Worm (Caenorhabditis elegans) whole organism, L4 larva: ENCODE data around the gene rbg-1.

Source experiments
- F10B5.3 ChIP-seq: sonication (generic microtip); optimal IDR thresholded peaks from 2 replicates; lab custom pipeline; 2016; ENCODE audit warnings: mild to moderate bottlenecking, missing genetic modification characterization, missing compliant biosample characterization
- F26F4.8 ChIP-seq: fragments of 200-800 bp; sonication (Bioruptor generic); conservative IDR thresholded peaks from 2 replicates; pipeline ENCODE4 v1.3.6; 2022; ENCODE audit warnings: missing genetic modification characterization, missing compliant biosample characterization
- T26A8.4 ChIP-seq: fragments of 200-800 bp; sonication (Bioruptor generic); IDR thresholded peaks from 2 replicates; pipeline ENCODE4 v1.3.6; 2022; ENCODE audit warnings: missing genetic modification characterization, missing compliant biosample characterization
- ZK337.2 ChIP-seq: fragments of 200-800 bp; sonication (Bioruptor generic); IDR thresholded peaks from 2 replicates; pipeline ENCODE4 v1.3.6; 2022; ENCODE audit warnings: missing genetic modification reagents, missing genetic modification characterization, missing compliant biosample characterization
- daf-16 ChIP-seq, 3 experiments: sonication (generic microtip); optimal IDR thresholded peaks; 2 replicates each; lab custom pipeline; 2016 to 2017; ENCODE audit warnings: missing genetic modification characterization in 3 of 3, missing genetic modification reagents in 3 of 3, mild to moderate bottlenecking in 2 of 3, missing compliant biosample characterization in 2 of 3, missing biosample characterization in 1 of 3, moderate library complexity in 1 of 3
- daf-8 ChIP-seq: fragments of 200-800 bp; sonication (Bioruptor generic); IDR thresholded peaks from 2 replicates; pipeline ENCODE4 v1.3.6; 2022; ENCODE audit warnings: missing genetic modification characterization, missing compliant biosample characterization
- dmd-6 ChIP-seq: fragments of 200-800 bp; sonication (Bioruptor generic); IDR thresholded peaks from 2 replicates; pipeline ENCODE4 v1.3.6; 2022; ENCODE audit warnings: missing genetic modification reagents, missing genetic modification characterization, missing compliant biosample characterization
- dmd-9 ChIP-seq: fragments of 200-800 bp; sonication (Bioruptor generic); IDR thresholded peaks from 2 replicates; pipeline ENCODE4 v1.3.6; 2022; ENCODE audit warnings: missing genetic modification reagents, missing genetic modification characterization, missing compliant biosample characterization
- dpl-1 ChIP-seq: fragments of 150-350 bp; optimal IDR thresholded peaks from 2 replicates; lab custom pipeline; 2014; ENCODE audit warnings: missing biosample characterization, missing genetic modification reagents, missing genetic modification characterization
- duxl-1 ChIP-seq: sonication (generic microtip); optimal IDR thresholded peaks from 2 replicates; lab custom pipeline; 2016; ENCODE audit warnings: mild to moderate bottlenecking, missing genetic modification characterization, moderate library complexity, missing compliant biosample characterization; ENCODE audit not compliant: poor library complexity
- dve-1 ChIP-seq: sonication (generic microtip); optimal IDR thresholded peaks from 2 replicates; lab custom pipeline; 2017; ENCODE audit warnings: antibody characterized with exemption, mild to moderate bottlenecking, missing genetic modification characterization, missing compliant biosample characterization; ENCODE audit not compliant: insufficient read depth
- egl-43 ChIP-seq: fragments of 200-800 bp; sonication (Bioruptor generic); IDR thresholded peaks from 2 replicates; pipeline ENCODE4 v1.3.6; 2022; ENCODE audit warnings: missing genetic modification reagents, missing genetic modification characterization, missing compliant biosample characterization
- fkh-10 ChIP-seq: fragments of 150-350 bp; optimal IDR thresholded peaks from 2 replicates; lab custom pipeline; 2014; ENCODE audit warnings: missing biosample characterization, missing genetic modification reagents, missing genetic modification characterization
- gei-8 ChIP-seq: fragments of 200-800 bp; sonication (Bioruptor generic); optimal IDR thresholded peaks from 2 replicates; lab custom pipeline; 2018; ENCODE audit warnings: mild to moderate bottlenecking, missing genetic modification characterization, missing compliant biosample characterization
- hlh-11 ChIP-seq: fragments of 200-800 bp; sonication (Bioruptor generic); optimal IDR thresholded peaks from 2 replicates; lab custom pipeline; 2018; ENCODE audit warnings: mild to moderate bottlenecking, missing genetic modification characterization, missing compliant biosample characterization
- hlh-30 ChIP-seq: sonication (generic microtip); optimal IDR thresholded peaks from 2 replicates; lab custom pipeline; 2017; ENCODE audit warnings: antibody characterized with exemption, mild to moderate bottlenecking, missing genetic modification characterization, missing compliant biosample characterization; ENCODE audit not compliant: insufficient read depth
- hmg-1.1 ChIP-seq: fragments of 200-800 bp; sonication (Bioruptor generic); IDR thresholded peaks from 2 replicates; pipeline ENCODE4 v1.3.6; 2022; ENCODE audit warnings: missing genetic modification reagents, missing genetic modification characterization, missing compliant biosample characterization
- lim-7 ChIP-seq: fragments of 200-800 bp; sonication (Bioruptor generic); IDR thresholded peaks from 2 replicates; pipeline ENCODE4 v1.3.6; 2022; ENCODE audit warnings: missing genetic modification characterization, missing compliant biosample characterization
- lin-1 ChIP-seq: fragments of 200-800 bp; sonication (Bioruptor generic); IDR thresholded peaks from 2 replicates; pipeline ENCODE4 v1.3.6; 2022; ENCODE audit warnings: missing genetic modification reagents, missing genetic modification characterization, missing compliant biosample characterization
- lin-13 ChIP-seq: fragments of 150-350 bp; optimal IDR thresholded peaks from 2 replicates; lab custom pipeline; 2014; ENCODE audit warnings: missing biosample characterization, missing genetic modification reagents, missing genetic modification characterization
- lin-39 ChIP-seq: fragments of 150-350 bp; optimal IDR thresholded peaks from 2 replicates; lab custom pipeline; 2014; ENCODE audit warnings: missing biosample characterization, missing genetic modification reagents, missing genetic modification characterization
- lsy-2 ChIP-seq, 2 experiments: fragments of 150-350 bp in 1 of 2; sonication (generic microtip) in 1 of 2; optimal IDR thresholded peaks; 2 replicates each; lab custom pipeline; 2014 to 2017; ENCODE audit warnings: missing biosample characterization in 2 of 2, missing genetic modification characterization in 2 of 2
- madf-5 ChIP-seq, 2 experiments: fragments of 200-800 bp; sonication (Bioruptor generic); IDR thresholded peaks; 2 replicates each; pipeline ENCODE4 v1.3.6; 2022; ENCODE audit warnings: missing compliant biosample characterization in 2 of 2, missing genetic modification characterization in 2 of 2
- mdl-1 ChIP-seq, 2 experiments: fragments of 150-350 bp in 1 of 2; sonication (generic microtip) in 1 of 2; optimal IDR thresholded peaks; 2 replicates each; lab custom pipeline; 2014 to 2017; ENCODE audit warnings: missing biosample characterization in 2 of 2, missing genetic modification characterization in 2 of 2
- mep-1 ChIP-seq: fragments of 150-350 bp; sonication (generic microtip); optimal IDR thresholded peaks from 3 replicates; lab custom pipeline; 2014; ENCODE audit warnings: missing biosample characterization, missing genetic modification characterization
- mes-2 ChIP-seq: sonication (generic microtip); optimal IDR thresholded peaks from 2 replicates; lab custom pipeline; 2016; ENCODE audit warnings: missing genotype, mild to moderate bottlenecking, missing genetic modification characterization, missing compliant biosample characterization; ENCODE audit not compliant: poor library complexity, severe bottlenecking
- mxl-3 ChIP-seq: fragments of 200-800 bp; sonication (Bioruptor generic); optimal IDR thresholded peaks from 2 replicates; lab custom pipeline; 2018; ENCODE audit warnings: mild to moderate bottlenecking, missing genetic modification characterization, missing compliant biosample characterization
- nhr-102 ChIP-seq: sonication (generic microtip); optimal IDR thresholded peaks from 2 replicates; lab custom pipeline; 2016; ENCODE audit warnings: mild to moderate bottlenecking, missing genetic modification characterization, moderate library complexity, missing compliant biosample characterization
- nhr-41 ChIP-seq: fragments of 200-800 bp; sonication (Bioruptor generic); IDR thresholded peaks from 2 replicates; pipeline ENCODE4 v1.3.6; 2022; ENCODE audit warnings: missing genetic modification reagents, missing genetic modification characterization, missing compliant biosample characterization
- nhr-48 ChIP-seq: sonication (generic microtip); optimal IDR thresholded peaks from 2 replicates; lab custom pipeline; 2016; ENCODE audit warnings: mild to moderate bottlenecking, missing genetic modification characterization, missing compliant biosample characterization
- nhr-6 ChIP-seq: fragments of 150-350 bp; optimal IDR thresholded peaks from 2 replicates; lab custom pipeline; 2014; ENCODE audit warnings: missing biosample characterization, missing genetic modification characterization
- nhr-77 ChIP-seq: fragments of 150-350 bp; optimal IDR thresholded peaks from 2 replicates; lab custom pipeline; 2014; ENCODE audit warnings: missing biosample characterization, missing genetic modification characterization
- pqm-1 ChIP-seq: sonication (generic microtip); optimal IDR thresholded peaks from 2 replicates; lab custom pipeline; 2017; ENCODE audit warnings: missing biosample characterization, missing genetic modification characterization
- set-16 ChIP-seq: fragments of 200-800 bp; sonication (Bioruptor generic); IDR thresholded peaks from 2 replicates; pipeline ENCODE4 v1.3.6; 2022; ENCODE audit warnings: missing genetic modification reagents, missing genetic modification characterization, missing compliant biosample characterization
- skn-1 ChIP-seq: fragments of 150-350 bp; optimal IDR thresholded peaks from 2 replicates; lab custom pipeline; 2014; ENCODE audit warnings: missing biosample characterization, missing genetic modification characterization
- snpc-4 ChIP-seq: fragments of 150-350 bp; optimal IDR thresholded peaks from 2 replicates; lab custom pipeline; 2014; ENCODE audit warnings: missing biosample characterization, missing genetic modification characterization
- spr-3 ChIP-seq: fragments of 200-800 bp; sonication (Bioruptor generic); optimal IDR thresholded peaks from 2 replicates; lab custom pipeline; 2018; ENCODE audit warnings: mild to moderate bottlenecking, missing genetic modification characterization, missing compliant biosample characterization
- unc-39 ChIP-seq: sonication (generic microtip); optimal IDR thresholded peaks from 2 replicates; lab custom pipeline; 2017; ENCODE audit warnings: missing biosample characterization, missing genetic modification characterization
- zip-11 ChIP-seq: fragments of 200-800 bp; sonication (Bioruptor generic); IDR thresholded peaks from 2 replicates; pipeline ENCODE4 v1.3.6; 2022; ENCODE audit warnings: missing genetic modification characterization, missing compliant biosample characterization
- zip-2 ChIP-seq: fragments of 150-350 bp; optimal IDR thresholded peaks from 2 replicates; lab custom pipeline; 2014; ENCODE audit warnings: missing biosample characterization, missing genetic modification characterization

rbg-1 gene

DNA sequence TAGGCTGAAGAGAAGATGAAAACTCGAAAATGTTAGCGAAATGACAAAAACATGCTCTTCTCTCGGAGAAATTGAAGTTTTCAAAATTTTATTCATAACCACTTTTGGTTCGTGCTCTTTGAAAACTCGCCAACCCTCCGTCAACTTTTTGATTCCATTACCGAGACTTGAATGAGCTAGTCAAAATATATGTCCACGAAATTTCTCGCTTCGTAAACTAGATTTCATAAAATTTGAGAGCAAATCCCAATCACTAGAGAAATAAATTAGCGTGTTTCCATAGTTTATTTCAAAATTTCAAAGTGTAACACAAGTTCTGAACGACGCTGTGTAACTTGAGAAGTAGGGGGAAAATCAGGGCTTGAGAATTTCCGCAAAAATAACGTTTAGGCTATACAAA is 10.4 kb downstream of the rbg-1 start:
- no peak for TF ChIP-seq unc-39
- peak; percentile 6 for TF ChIP-seq fkh-10 (GFP tag; lab: Kevin White, UChicago)

ce11 chrX:14999101-14999500 is 15.8 kb downstream of the rbg-1 start, which contains the start of gene cutl-3:
TSS of gene cutl-3 (minus strand) at chrX:14999201.
- TF ChIP-seq hmg-1.1 (no peak), duxl-1 (no peak), daf-16 (GFP tag; optimal IDR thresholded peaks at IDR 0.05; lab: Kevin White, UChicago) (no peak), daf-16 (tag; optimal IDR thresholded peaks at IDR 0.05; lab: Kevin White, UChicago) (no peak), T26A8.4 (no peak), gei-8 (GFP tag; lab: Kevin White, UChicago) (no peak), zip-2 (no peak), nhr-77 (tag; lab: Kevin White, UChicago) (no peak), dve-1 (tag; lab: Kevin White, UChicago) (no peak), F26F4.8 (GFP tag; lab: Robert Waterston, UW) (no peak), skn-1 (no peak), spr-3 (GFP tag; lab: Kevin White, UChicago) (no peak), snpc-4 (tag; lab: Kevin White, UChicago) (no peak), lim-7 (GFP tag; lab: Robert Waterston, UW) (no peak), zip-11 (GFP tag; lab: Robert Waterston, UW) (no peak)

ce11 chrX:15003891-15004550 is 20.7 kb downstream of the rbg-1 start, which contains the start of gene slc-25A18.1:
TSS of gene slc-25A18.1 (minus strand) at chrX:15003941.
- TF ChIP-seq hmg-1.1 (no peak), mdl-1 (tag; optimal IDR thresholded peaks at IDR 0.05; lab: Kevin White, UChicago) (no peak), F10B5.3 (no peak), pqm-1 (peak; percentile 58), dmd-6 (GFP tag; lab: Robert Waterston, UW) (peak; percentile 17; the same call in 1 of the 2 replicates)

DNA sequence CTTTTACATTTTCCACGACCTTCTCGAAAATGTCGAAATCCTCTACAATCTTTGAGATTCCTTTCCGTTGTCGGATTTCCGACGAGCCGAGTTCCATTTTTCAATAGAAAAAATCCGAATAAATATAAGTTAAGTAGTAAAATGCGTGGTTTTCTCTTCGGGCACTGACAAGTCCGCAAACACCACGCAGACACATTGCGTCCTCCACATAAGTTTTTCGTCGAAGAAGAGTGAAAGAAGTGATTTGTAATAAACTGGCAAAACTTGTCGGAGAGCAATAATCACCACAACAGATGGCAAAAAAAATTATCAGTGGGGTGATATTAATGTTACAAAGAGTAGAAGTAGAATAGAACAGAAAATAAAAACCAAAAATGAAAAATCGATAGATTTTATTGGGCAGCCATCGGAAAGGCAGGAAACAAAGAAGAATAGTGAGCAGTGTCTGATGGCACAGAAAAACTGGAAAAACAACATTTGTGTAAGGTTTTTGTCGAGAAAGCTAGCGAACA is 23.6 kb downstream of the rbg-1 start, which contains the start of gene ergi-2:
TSS of gene ergi-2 (minus strand) at position 462 of the 512 bp plus-strand sequence.
- TF ChIP-seq dmd-9 (GFP tag; lab: Robert Waterston, UW), result no peak
- no peak for TF ChIP-seq daf-8 (GFP tag; lab: Robert Waterston, UW)
- TF ChIP-seq lin-1 (GFP tag; lab: Robert Waterston, UW), result no peak
- TF ChIP-seq mdl-1 (tag; optimal IDR thresholded peaks at IDR 0.05; lab: Kevin White, UChicago), result no peak
- no peak for TF ChIP-seq gei-8 (GFP tag; lab: Kevin White, UChicago)
- TF ChIP-seq mep-1 (tag; lab: Kevin White, UChicago), result peak; percentile 22
- no peak for TF ChIP-seq unc-39
- TF ChIP-seq madf-5 (GFP tag; IDR thresholded peaks at IDR 0.05; lab: Robert Waterston, UW), result no peak
- no peak for TF ChIP-seq mxl-3 (GFP tag; lab: Kevin White, UChicago)
- peak; percentile 19 for TF ChIP-seq hlh-30 (tag; lab: Kevin White, UChicago)
- peak; percentile 40; the same call in 1 of the 2 replicates for TF ChIP-seq hmg-1.1
- TF ChIP-seq dve-1 (tag; lab: Kevin White, UChicago), result peak; percentile 1
- TF ChIP-seq lin-39 (tag; lab: Kevin White, UChicago), result no peak
- peak; percentile 12 for TF ChIP-seq nhr-6 (tag; lab: Kevin White, UChicago)
- TF ChIP-seq mes-2 (tag; lab: Kevin White, UChicago), result peak; percentile 57
- TF ChIP-seq egl-43 (GFP tag; lab: Robert Waterston, UW), result no peak
- TF ChIP-seq ZK337.2, result no peak
- TF ChIP-seq hlh-11, result peak; percentile 23
- TF ChIP-seq nhr-41 (GFP tag; lab: Robert Waterston, UW), result no peak
- TF ChIP-seq nhr-102 (tag; lab: Kevin White, UChicago), result no peak
- no peak for TF ChIP-seq F10B5.3
- TF ChIP-seq lsy-2 (tag; optimal IDR thresholded peaks at IDR 0.05; lab: Kevin White, UChicago), result peak in 1 of 2 experiments; percentile 22
- TF ChIP-seq lin-13 (GFP tag; lab: Kevin White, UChicago), result no peak
- TF ChIP-seq nhr-48 (tag; lab: Kevin White, UChicago), result no peak
- no peak for TF ChIP-seq set-16
- peak; percentile 5 for TF ChIP-seq dpl-1
